Worm (Caenorhabditis elegans): ENCODE data around the gene Y53G8AR.1.

Gene Y53G8AR.1

ce11 chrIII:3351091-3351490 is 18.3 kb downstream of the Y53G8AR.1 start:
- TF ChIP-seq ama-1 (optimal IDR thresholded peaks at IDR 0.05): no peak
- no peak for TF ChIP-seq F13C5.2 (tag; optimal IDR thresholded peaks at IDR 0.05)
- no peak for TF ChIP-seq ceh-13 (GFP tag; optimal IDR thresholded peaks at IDR 0.05)
- no peak for TF ChIP-seq flt-1 (GFP tag; IDR thresholded peaks at IDR 0.05)
- TF ChIP-seq sea-1 (GFP tag; conservative IDR thresholded peaks at IDR 0.05): no peak
- no peak for TF ChIP-seq tbx-11 (GFP tag; IDR thresholded peaks at IDR 0.05)
- no peak for TF ChIP-seq hnd-1 (tag; optimal IDR thresholded peaks at IDR 0.05)
- no peak for TF ChIP-seq ets-7 (tag; optimal IDR thresholded peaks at IDR 0.05)
- TF ChIP-seq B0310.2 (tag; optimal IDR thresholded peaks at IDR 0.05): no peak
- TF ChIP-seq tra-4 (tag; optimal IDR thresholded peaks at IDR 0.05): no peak
- TF ChIP-seq tbx-37 (GFP tag; conservative IDR thresholded peaks at IDR 0.05): no peak

- TF ChIP-seq ceh-36 (tag; optimal IDR thresholded peaks at IDR 0.05) (no peak), B0310.2 (tag; optimal IDR thresholded peaks at IDR 0.05) (no peak), tra-4 (tag; optimal IDR thresholded peaks at IDR 0.05) (no peak), hnd-1 (tag; optimal IDR thresholded peaks at IDR 0.05) (no peak), hmg-4 (GFP tag; optimal IDR thresholded peaks at IDR 0.05) (no peak), ama-1 (optimal IDR thresholded peaks at IDR 0.05) (no peak), tbx-11 (GFP tag; IDR thresholded peaks at IDR 0.05) (no peak), F13C5.2 (tag; optimal IDR thresholded peaks at IDR 0.05) (no peak), aly-1 (tag; optimal IDR thresholded peaks at IDR 0.05) (no peak)
Observed at ce11 chrIII:3351672-3352071, 18.8 kb downstream of the Y53G8AR.1 start.

ce11 chrIII:3355791-3356190 is 23.0 kb downstream of the Y53G8AR.1 start:
- TF ChIP-seq tra-4 (tag; optimal IDR thresholded peaks at IDR 0.05): no peak

ce11 chrIII:3360067-3360466 is 27.2 kb downstream of the Y53G8AR.1 start:
- TF ChIP-seq sea-1 (GFP tag; conservative IDR thresholded peaks at IDR 0.05): no peak
- no peak for TF ChIP-seq tra-4 (tag; optimal IDR thresholded peaks at IDR 0.05)
- TF ChIP-seq pes-1 (GFP tag; IDR thresholded peaks at IDR 0.05): no peak
- no peak for TF ChIP-seq ets-7 (tag; optimal IDR thresholded peaks at IDR 0.05)
- no peak for TF ChIP-seq F13C5.2 (tag; optimal IDR thresholded peaks at IDR 0.05)
- TF ChIP-seq ceh-13 (GFP tag; optimal IDR thresholded peaks at IDR 0.05): no peak
- TF ChIP-seq ama-1 (optimal IDR thresholded peaks at IDR 0.05): no peak
- no peak for TF ChIP-seq hmg-4 (GFP tag; optimal IDR thresholded peaks at IDR 0.05)
- TF ChIP-seq flt-1 (GFP tag; IDR thresholded peaks at IDR 0.05): no peak
- TF ChIP-seq aly-1 (tag; optimal IDR thresholded peaks at IDR 0.05): no peak
- no peak for TF ChIP-seq tbx-11 (GFP tag; IDR thresholded peaks at IDR 0.05)
- no peak for TF ChIP-seq hnd-1 (tag; optimal IDR thresholded peaks at IDR 0.05)
- no peak for TF ChIP-seq tbx-37 (GFP tag; conservative IDR thresholded peaks at IDR 0.05)
- TF ChIP-seq ceh-36 (tag; optimal IDR thresholded peaks at IDR 0.05): no peak

- TF ChIP-seq B0310.2 (tag; optimal IDR thresholded peaks at IDR 0.05): no peak
- TF ChIP-seq F13C5.2 (tag; optimal IDR thresholded peaks at IDR 0.05): no peak
- no peak for TF ChIP-seq tra-4 (tag; optimal IDR thresholded peaks at IDR 0.05)
- TF ChIP-seq hnd-1 (tag; optimal IDR thresholded peaks at IDR 0.05): no peak
- TF ChIP-seq flt-1 (GFP tag; IDR thresholded peaks at IDR 0.05): no peak
- no peak for TF ChIP-seq tbx-37 (GFP tag; conservative IDR thresholded peaks at IDR 0.05)
- no peak for TF ChIP-seq hmbx-1 (tag; optimal IDR thresholded peaks at IDR 0.05)
- TF ChIP-seq ceh-13 (GFP tag; optimal IDR thresholded peaks at IDR 0.05): no peak
- no peak for TF ChIP-seq pes-1 (GFP tag; IDR thresholded peaks at IDR 0.05)
- TF ChIP-seq ets-7 (tag; optimal IDR thresholded peaks at IDR 0.05): no peak
- TF ChIP-seq sea-1 (GFP tag; conservative IDR thresholded peaks at IDR 0.05): no peak
- TF ChIP-seq scrt-1 (GFP tag; IDR thresholded peaks at IDR 0.05): no peak
- TF ChIP-seq tbx-11 (GFP tag; IDR thresholded peaks at IDR 0.05): no peak
- TF ChIP-seq ama-1 (optimal IDR thresholded peaks at IDR 0.05): no peak
- no peak for TF ChIP-seq hmg-4 (GFP tag; optimal IDR thresholded peaks at IDR 0.05)
- TF ChIP-seq aly-1 (tag; optimal IDR thresholded peaks at IDR 0.05): no peak
- no peak for TF ChIP-seq ceh-36 (tag; optimal IDR thresholded peaks at IDR 0.05)
Observed at ce11 chrIII:3367772-3368171, 34.9 kb downstream of the Y53G8AR.1 start.

ce11 chrIII:3370054-3370453 is 37.2 kb downstream of the Y53G8AR.1 start, which contains the start of gene prk-2:
Gene prk-2 (minus strand): TSS chrIII:3370209.
- no peak for TF ChIP-seq hnd-1 (tag; optimal IDR thresholded peaks at IDR 0.05)
- no peak for TF ChIP-seq hmg-4 (GFP tag; optimal IDR thresholded peaks at IDR 0.05)
- TF ChIP-seq F13C5.2 (tag; optimal IDR thresholded peaks at IDR 0.05): no peak
- no peak for TF ChIP-seq hmbx-1 (tag; optimal IDR thresholded peaks at IDR 0.05)
- TF ChIP-seq tbx-11 (GFP tag; IDR thresholded peaks at IDR 0.05): no peak
- TF ChIP-seq scrt-1 (GFP tag; IDR thresholded peaks at IDR 0.05): no peak
- TF ChIP-seq ama-1 (optimal IDR thresholded peaks at IDR 0.05): no peak
- no peak for TF ChIP-seq ceh-13 (GFP tag; optimal IDR thresholded peaks at IDR 0.05)
- no peak for TF ChIP-seq pes-1 (GFP tag; IDR thresholded peaks at IDR 0.05)
- TF ChIP-seq aly-1 (tag; optimal IDR thresholded peaks at IDR 0.05): no peak
- no peak for TF ChIP-seq flt-1 (GFP tag; IDR thresholded peaks at IDR 0.05)

- TF ChIP-seq ama-1 (optimal IDR thresholded peaks at IDR 0.05): no peak
- TF ChIP-seq tbx-11 (GFP tag; IDR thresholded peaks at IDR 0.05): no peak
- TF ChIP-seq tbx-37 (GFP tag; conservative IDR thresholded peaks at IDR 0.05): no peak
- TF ChIP-seq sea-1 (GFP tag; conservative IDR thresholded peaks at IDR 0.05): no peak
Observed at ce11 chrIII:3370770-3371169, 37.9 kb downstream of the Y53G8AR.1 start.

- TF ChIP-seq ets-7 (tag; optimal IDR thresholded peaks at IDR 0.05): no peak
- TF ChIP-seq aly-1 (tag; optimal IDR thresholded peaks at IDR 0.05): no peak
- no peak for TF ChIP-seq B0310.2 (tag; optimal IDR thresholded peaks at IDR 0.05)
- no peak for TF ChIP-seq tra-4 (tag; optimal IDR thresholded peaks at IDR 0.05)
- no peak for TF ChIP-seq scrt-1 (GFP tag; IDR thresholded peaks at IDR 0.05)
- no peak for TF ChIP-seq tbx-11 (GFP tag; IDR thresholded peaks at IDR 0.05)
- TF ChIP-seq ceh-13 (GFP tag; optimal IDR thresholded peaks at IDR 0.05): no peak
- no peak for TF ChIP-seq pes-1 (GFP tag; IDR thresholded peaks at IDR 0.05)
- TF ChIP-seq ama-1 (optimal IDR thresholded peaks at IDR 0.05): no peak
- TF ChIP-seq flt-1 (GFP tag; IDR thresholded peaks at IDR 0.05): no peak
- TF ChIP-seq hnd-1 (tag; optimal IDR thresholded peaks at IDR 0.05): no peak
- no peak for TF ChIP-seq hmbx-1 (tag; optimal IDR thresholded peaks at IDR 0.05)
- no peak for TF ChIP-seq sea-1 (GFP tag; conservative IDR thresholded peaks at IDR 0.05)
- no peak for TF ChIP-seq ceh-36 (tag; optimal IDR thresholded peaks at IDR 0.05)
- no peak for TF ChIP-seq F13C5.2 (tag; optimal IDR thresholded peaks at IDR 0.05)
- no peak for TF ChIP-seq tbx-37 (GFP tag; conservative IDR thresholded peaks at IDR 0.05)
- no peak for TF ChIP-seq hmg-4 (GFP tag; optimal IDR thresholded peaks at IDR 0.05)
Observed at ce11 chrIII:3372278-3372677, 39.4 kb downstream of the Y53G8AR.1 start.

Data from whole organism, early embryonic.